Fruit fly (Drosophila melanogaster) whole organism, embryonic: ENCODE results near the gene CG15047.

Experiments
- CG10431 ChIP-seq: fragments of 200-800 bp; sonication (Bioruptor generic); optimal IDR thresholded peaks from 3 replicates; lab custom pipeline; 2018; ENCODE audit warnings: missing biosample characterization, mild to moderate bottlenecking, missing genetic modification characterization
- CG13296 ChIP-seq: fragments of 200-800 bp; sonication (Bioruptor generic); optimal IDR thresholded peaks from 3 replicates; lab custom pipeline; 2018; ENCODE audit warnings: missing biosample characterization, mild to moderate bottlenecking, missing genetic modification characterization
- CG13775 ChIP-seq: fragments of 200-800 bp; sonication (Bioruptor generic); optimal IDR thresholded peaks from 3 replicates; lab custom pipeline; 2017; ENCODE audit warnings: missing biosample characterization, mild to moderate bottlenecking, missing genetic modification characterization
- CG13894 ChIP-seq: fragments of 200-800 bp; sonication (Bioruptor generic); optimal IDR thresholded peaks from 3 replicates; lab custom pipeline; 2018; ENCODE audit warnings: missing biosample characterization, mild to moderate bottlenecking, missing genetic modification characterization, moderate library complexity
- CG15696 ChIP-seq: fragments of 200-800 bp; sonication (Bioruptor generic); optimal IDR thresholded peaks from 2 replicates; lab custom pipeline; 2019; ENCODE audit warnings: missing biosample characterization, mild to moderate bottlenecking, missing genetic modification characterization, moderate library complexity
- CG1832 ChIP-seq: fragments of 200-800 bp; sonication (Bioruptor generic); optimal IDR thresholded peaks from 2 replicates; lab custom pipeline; 2017; ENCODE audit warnings: missing biosample characterization, mild to moderate bottlenecking, missing genetic modification characterization, inconsistent platforms
- CG2712 ChIP-seq: fragments of 200-800 bp; optimal IDR thresholded peaks from 3 replicates; lab custom pipeline; 2019; ENCODE audit warnings: missing biosample characterization, mild to moderate bottlenecking, missing genetic modification characterization, moderate library complexity
- CG3065 ChIP-seq: fragments of 200-800 bp; sonication (Bioruptor generic); optimal IDR thresholded peaks from 2 replicates; lab custom pipeline; 2016; ENCODE audit warnings: missing biosample characterization, missing genetic modification characterization
- CG31388 ChIP-seq: fragments of 200-800 bp; sonication (Bioruptor generic); optimal IDR thresholded peaks from 2 replicates; lab custom pipeline; 2016; ENCODE audit warnings: missing biosample characterization, missing genetic modification characterization
- CG3281 ChIP-seq: fragments of 200-800 bp; sonication (Bioruptor generic); optimal IDR thresholded peaks from 3 replicates; lab custom pipeline; 2017; ENCODE audit warnings: missing biosample characterization, mild to moderate bottlenecking, missing genetic modification characterization
- CG33213 ChIP-seq: fragments of 200-800 bp; sonication (Bioruptor generic); optimal IDR thresholded peaks from 3 replicates; lab custom pipeline; 2016; ENCODE audit warnings: missing biosample characterization, missing genetic modification characterization
- CG3407 ChIP-seq: fragments of 200-800 bp; sonication (Bioruptor generic); optimal IDR thresholded peaks from 2 replicates; lab custom pipeline; 2018; ENCODE audit warnings: missing biosample characterization, mild to moderate bottlenecking, missing genetic modification characterization
- CG4424 ChIP-seq: fragments of 200-800 bp; sonication (Bioruptor generic); optimal IDR thresholded peaks from 3 replicates; lab custom pipeline; 2016; ENCODE audit warnings: missing biosample characterization, missing genetic modification characterization
- CG7372 ChIP-seq: fragments of 200-800 bp; sonication (Bioruptor generic); IDR thresholded peaks from 2 replicates; pipeline ENCODE4 v1.3.6; 2022; ENCODE audit warnings: missing biosample characterization, missing genetic modification characterization
- CG7987 ChIP-seq: fragments of 200-800 bp; sonication (Bioruptor generic); optimal IDR thresholded peaks from 2 replicates; lab custom pipeline; 2018; ENCODE audit warnings: missing biosample characterization, mild to moderate bottlenecking, missing genetic modification characterization, moderate library complexity
- CG8359 ChIP-seq: fragments of 200-800 bp; sonication (Bioruptor generic); optimal IDR thresholded peaks from 2 replicates; lab custom pipeline; 2017; ENCODE audit warnings: missing biosample characterization, mild to moderate bottlenecking, missing genetic modification characterization, borderline replicate concordance
- CG8478 ChIP-seq: fragments of >200 bp; optimal IDR thresholded peaks from 2 replicates; lab custom pipeline; 2018
- CTCF ChIP-seq: fragments of 200-800 bp; sonication (Bioruptor generic); optimal IDR thresholded peaks from 2 replicates; lab custom pipeline; 2017; ENCODE audit warnings: missing biosample characterization, mild to moderate bottlenecking, missing genetic modification characterization, moderate library complexity
- D19B ChIP-seq: fragments of 200-800 bp; sonication (Bioruptor generic); optimal IDR thresholded peaks from 2 replicates; lab custom pipeline; 2017; ENCODE audit warnings: missing biosample characterization, mild to moderate bottlenecking, missing genetic modification characterization
- Dip3 ChIP-seq: fragments of 200-800 bp; sonication (Bioruptor generic); optimal IDR thresholded peaks from 3 replicates; lab custom pipeline; 2016; ENCODE audit warnings: missing biosample characterization, missing genetic modification characterization
- Hr3 ChIP-seq: fragments of 200-800 bp; sonication (Bioruptor generic); optimal IDR thresholded peaks from 3 replicates; lab custom pipeline; 2016; ENCODE audit warnings: missing biosample characterization, missing genetic modification characterization
- Meics ChIP-seq: fragments of 200-800 bp; sonication (Bioruptor generic); optimal IDR thresholded peaks from 2 replicates; lab custom pipeline; 2017; ENCODE audit warnings: missing biosample characterization, mild to moderate bottlenecking, missing genetic modification characterization
- Myb ChIP-seq: fragments of 200-800 bp; sonication (Bioruptor generic); optimal IDR thresholded peaks from 2 replicates; lab custom pipeline; 2016; ENCODE audit warnings: missing biosample characterization, missing genetic modification characterization
- Opbp ChIP-seq: fragments of 200-800 bp; sonication (Bioruptor generic); IDR thresholded peaks from 3 replicates; pipeline ENCODE4 v1.3.6; 2022; ENCODE audit warnings: missing biosample characterization, missing genetic modification characterization; ENCODE audit not compliant: partially characterized antibody
- Side ChIP-seq: fragments of 200-800 bp; sonication (Bioruptor generic); optimal IDR thresholded peaks from 2 replicates; lab custom pipeline; 2016; ENCODE audit warnings: missing biosample characterization, missing genetic modification characterization
- Sox100B ChIP-seq: fragments of 200-800 bp; sonication (Bioruptor generic); optimal IDR thresholded peaks from 3 replicates; lab custom pipeline; 2018; ENCODE audit warnings: missing biosample characterization, mild to moderate bottlenecking, missing genetic modification characterization
- Usf ChIP-seq: fragments of 200-800 bp; sonication (Bioruptor generic); optimal IDR thresholded peaks from 2 replicates; lab custom pipeline; 2017; ENCODE audit warnings: missing genotype, missing biosample characterization, missing genetic modification characterization
- ab ChIP-seq: fragments of 200-800 bp; sonication (Bioruptor generic); optimal IDR thresholded peaks from 2 replicates; lab custom pipeline; 2016; ENCODE audit warnings: missing biosample characterization, missing genetic modification characterization
- amos ChIP-seq: fragments of 200-800 bp; sonication (Bioruptor generic); IDR thresholded peaks from 2 replicates; pipeline ENCODE4 v1.3.6; 2022; ENCODE audit warnings: missing biosample characterization, missing genetic modification characterization; ENCODE audit not compliant: partially characterized antibody
- bbx ChIP-seq: fragments of 200-800 bp; sonication (Bioruptor generic); IDR thresholded peaks from 2 replicates; pipeline ENCODE4 v1.3.6; 2022; ENCODE audit warnings: missing biosample characterization, missing genetic modification characterization; ENCODE audit not compliant: partially characterized antibody
- bsh ChIP-seq, 2 experiments: fragments of 200-800 bp; sonication (Bioruptor generic); optimal IDR thresholded peaks; 2 replicates each; lab custom pipeline; 2017 to 2018; ENCODE audit warnings: mild to moderate bottlenecking in 2 of 2, missing biosample characterization in 2 of 2, missing genetic modification characterization in 2 of 2, moderate library complexity in 1 of 2
- croc ChIP-seq: fragments of 200-800 bp; sonication (Bioruptor generic); conservative IDR thresholded peaks from 3 replicates; pipeline ENCODE4 v1.3.6; 2022; ENCODE audit warnings: missing biosample characterization, missing genetic modification characterization
- emc ChIP-seq: fragments of 200-800 bp; sonication (Bioruptor generic); optimal IDR thresholded peaks from 2 replicates; lab custom pipeline; 2016; ENCODE audit warnings: missing biosample characterization, missing genetic modification characterization
- gt ChIP-seq: fragments of 200-800 bp; sonication (Bioruptor generic); IDR thresholded peaks from 2 replicates; pipeline ENCODE4 v1.3.6; 2022; ENCODE audit warnings: missing biosample characterization, missing genetic modification characterization
- jumu ChIP-seq: fragments of 200-800 bp; sonication (Bioruptor generic); optimal IDR thresholded peaks from 3 replicates; lab custom pipeline; 2016; ENCODE audit warnings: missing biosample characterization, missing genetic modification characterization
- knrl ChIP-seq: fragments of 200-800 bp; sonication (Bioruptor generic); IDR thresholded peaks from 3 replicates; pipeline ENCODE4 v1.3.6; 2022; ENCODE audit warnings: missing biosample characterization, missing genetic modification characterization; ENCODE audit not compliant: partially characterized antibody
- lola ChIP-seq, 3 experiments: fragments of >200 bp in 2 of 3; fragments of 200-800 bp in 1 of 3; sonication (Bioruptor generic) in 1 of 3; optimal IDR thresholded peaks; 2 replicates each; lab custom pipeline; 2017 to 2019; ENCODE audit warnings: missing biosample characterization in 3 of 3, missing genetic modification characterization in 3 of 3, mild to moderate bottlenecking in 1 of 3, moderate library complexity in 1 of 3
- maf-S ChIP-seq: fragments of 200-800 bp; sonication (Bioruptor generic); optimal IDR thresholded peaks from 2 replicates; lab custom pipeline; 2016; ENCODE audit warnings: missing biosample characterization, missing genetic modification characterization
- nau ChIP-seq: fragments of 200-800 bp; sonication (Bioruptor generic); optimal IDR thresholded peaks from 3 replicates; lab custom pipeline; 2017; ENCODE audit warnings: missing biosample characterization, mild to moderate bottlenecking, missing genetic modification characterization, missing genetic modification reagents
- odd ChIP-seq: fragments of 200-800 bp; sonication (Bioruptor generic); optimal IDR thresholded peaks from 2 replicates; lab custom pipeline; 2017; ENCODE audit warnings: missing biosample characterization, mild to moderate bottlenecking, missing genetic modification characterization
- otp ChIP-seq: fragments of 200-800 bp; sonication (Bioruptor generic); IDR thresholded peaks from 3 replicates; pipeline ENCODE4, ENCODE4 v1.3.6; 2022; ENCODE audit warnings: missing biosample characterization, missing genetic modification characterization
- phol ChIP-seq: fragments of 200-800 bp; sonication (Bioruptor generic); optimal IDR thresholded peaks from 3 replicates; lab custom pipeline; 2018; ENCODE audit warnings: missing biosample characterization, mild to moderate bottlenecking, missing genetic modification characterization, moderate library complexity
- ro ChIP-seq: fragments of 200-800 bp; sonication (Bioruptor generic); IDR thresholded peaks from 2 replicates; pipeline ENCODE4 v1.3.6; 2022; ENCODE audit warnings: missing biosample characterization, missing genetic modification characterization
- sim ChIP-seq: fragments of 200-800 bp; sonication (Bioruptor generic); IDR thresholded peaks from 2 replicates; pipeline ENCODE4 v1.3.6; 2022; ENCODE audit warnings: missing biosample characterization, missing genetic modification characterization
- sisA ChIP-seq: fragments of 200-800 bp; sonication (Bioruptor generic); IDR thresholded peaks from 2 replicates; pipeline ENCODE4 v1.3.6; 2022; ENCODE audit warnings: missing biosample characterization, missing genetic modification characterization
- slbo ChIP-seq: fragments of 200-800 bp; sonication (Bioruptor generic); IDR thresholded peaks from 2 replicates; pipeline ENCODE4 v1.3.6; 2022; ENCODE audit warnings: missing biosample characterization, missing genetic modification characterization
- sqz ChIP-seq: fragments of 200-800 bp; sonication (Bioruptor generic); optimal IDR thresholded peaks from 3 replicates; lab custom pipeline; 2018; ENCODE audit warnings: missing biosample characterization, mild to moderate bottlenecking, missing genetic modification characterization
- ssp ChIP-seq: fragments of 200-800 bp; sonication (Bioruptor generic); IDR thresholded peaks from 2 replicates; pipeline ENCODE4 v1.3.6; 2022; ENCODE audit warnings: missing biosample characterization, missing genetic modification characterization
- trh ChIP-seq: fragments of 200-800 bp; sonication (Bioruptor generic); optimal IDR thresholded peaks from 2 replicates; lab custom pipeline; 2016; ENCODE audit warnings: missing biosample characterization, missing genetic modification characterization
- tup ChIP-seq: fragments of 200-800 bp; sonication (Bioruptor generic); optimal IDR thresholded peaks from 2 replicates; lab custom pipeline; 2016; ENCODE audit warnings: missing biosample characterization, mild to moderate bottlenecking, missing genetic modification characterization, moderate library complexity
- vnd ChIP-seq: fragments of 200-800 bp; sonication (Bioruptor generic); IDR thresholded peaks from 3 replicates; pipeline ENCODE4 v1.3.6; 2022; ENCODE audit warnings: missing biosample characterization, missing genetic modification characterization; ENCODE audit not compliant: partially characterized antibody

Gene CG15047

DNA sequence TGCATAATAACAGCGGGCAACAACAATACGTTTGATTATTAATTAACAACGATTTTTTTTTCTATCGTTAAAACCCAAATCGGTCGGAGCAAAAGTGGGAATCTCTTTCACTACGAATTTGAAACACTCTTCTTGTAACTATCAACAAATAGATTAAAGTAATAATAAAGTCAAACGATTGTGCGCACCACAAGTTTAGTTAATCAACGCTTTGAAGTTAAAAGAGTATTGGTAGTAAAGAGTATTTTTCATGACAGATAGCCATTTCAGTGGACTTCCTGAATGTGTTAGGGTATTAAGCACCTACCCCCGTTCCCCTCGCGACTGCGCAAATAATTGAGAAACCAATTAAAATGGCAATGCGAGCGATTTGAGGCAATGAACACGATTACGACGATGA lies 18.3 kb downstream of the CG15047 start (continued):
- TF ChIP-seq trh (peak; percentile 14), CG3065 (no peak), odd (peak; percentile 52), CG8478 (lab: Kevin White, UChicago) (no peak), Myb (GFP tag; lab: Kevin White, UChicago) (peak; percentile 57), Opbp (GFP tag; lab: Robert Waterston, UW) (no peak), CG13296 (GFP tag; lab: Kevin White, UChicago) (peak; percentile 75), CG33213 (peak; percentile 62), phol (tag; lab: Kevin White, UChicago) (peak; percentile 72), sqz (GFP tag; lab: Kevin White, UChicago) (peak; percentile 68), slbo (peak; percentile 90), CG7987 (peak; percentile 46), CG15696 (tag; lab: Kevin White, UChicago) (peak; percentile 60), CG13775 (GFP tag; lab: Kevin White, UChicago) (peak; percentile 56), sisA (peak; percentile 85), bbx (GFP tag; lab: Robert Waterston, UW) (no peak), ro (GFP tag; lab: Robert Waterston, UW) (peak; percentile 62), CG3407 (GFP tag; lab: Kevin White, UChicago) (peak; percentile 30), tup (GFP tag; lab: Kevin White, UChicago) (peak; percentile 42), CG10431 (no peak), vnd (GFP tag; lab: Robert Waterston, UW) (no peak), CG1832 (GFP tag; lab: Kevin White, UChicago) (no peak), amos (GFP tag; lab: Robert Waterston, UW) (no peak), jumu (GFP tag; lab: Kevin White, UChicago) (peak; percentile 70), CG7372 (GFP tag; lab: Robert Waterston, UW) (peak; percentile 88), CG3281 (GFP tag; lab: Kevin White, UChicago) (peak; percentile 77), sim (GFP tag; lab: Robert Waterston, UW) (no peak), knrl (no peak), CG13894 (tag; lab: Kevin White, UChicago) (peak; percentile 64), Meics (peak; percentile 78), ssp (GFP tag; lab: Robert Waterston, UW) (peak; percentile 71), gt (GFP tag; lab: Robert Waterston, UW) (0 out of 2 replicates have a peak, but pooled peaks have one; percentile 28), CTCF (GFP tag; lab: Kevin White, UChicago) (no peak), maf-S (GFP tag; lab: Kevin White, UChicago) (peak; percentile 62), D19B (peak; percentile 52), nau (GFP tag; lab: Kevin White, UChicago) (peak; percentile 24), lola (GFP tag; optimal IDR thresholded peaks at IDR 0.05; lab: Kevin White, UChicago) (peak in 1 of 3 experiments; percentile 34), CG4424 (GFP tag; lab: Kevin White, UChicago) (peak; percentile 62), Dip3 (GFP tag; lab: Kevin White, UChicago) (peak; percentile 75), CG2712 (peak; percentile 78), otp (peak; percentile 77), Side (GFP tag; lab: Kevin White, UChicago) (peak; percentile 66), Hr3 (GFP tag; lab: Kevin White, UChicago) (peak; percentile 50), Usf (GFP tag; lab: Kevin White, UChicago) (peak; percentile 25), croc (GFP tag; lab: Robert Waterston, UW) (0 out of 3 replicates have a peak, but pooled peaks have one; percentile 37), emc (peak; percentile 32), Sox100B (GFP tag; lab: Kevin White, UChicago) (peak; percentile 74), ab (GFP tag; lab: Kevin White, UChicago) (peak; percentile 39), bsh (GFP tag; optimal IDR thresholded peaks at IDR 0.05; lab: Kevin White, UChicago) (peak in 1 of 2 experiments; percentile 71), CG31388 (peak; percentile 19), CG8359 (GFP tag; lab: Kevin White, UChicago) (no peak)
